Fruit fly (Drosophila melanogaster) whole organism, embryonic: ENCODE results near the gene CG7298.

ENCODE experiments used
- Ada2b ChIP-seq: fragments of 200-800 bp; sonication (Bioruptor generic); IDR thresholded peaks from 2 replicates; pipeline ENCODE4 v1.3.6; 2022; ENCODE audit warnings: missing biosample characterization, missing genetic modification characterization
- CG10462 ChIP-seq: fragments of 200-800 bp; sonication (Bioruptor generic); optimal IDR thresholded peaks from 2 replicates; lab custom pipeline; 2016; ENCODE audit warnings: missing biosample characterization, missing genetic modification characterization
- CG11398 ChIP-seq: fragments of 200-800 bp; sonication (Bioruptor generic); optimal IDR thresholded peaks from 2 replicates; lab custom pipeline; 2016; ENCODE audit warnings: missing biosample characterization, missing genetic modification characterization
- CG11723 ChIP-seq: fragments of 200-800 bp; sonication (Bioruptor generic); optimal IDR thresholded peaks from 2 replicates; lab custom pipeline; 2017; ENCODE audit warnings: missing biosample characterization, mild to moderate bottlenecking, missing genetic modification characterization
- CG12659 ChIP-seq: fragments of 200-800 bp; sonication (Bioruptor generic); optimal IDR thresholded peaks from 3 replicates; lab custom pipeline; 2017; ENCODE audit warnings: mild to moderate bottlenecking, missing biosample characterization, missing genetic modification reagents, missing genetic modification characterization
- CG15269 ChIP-seq: fragments of 200-800 bp; sonication (Bioruptor generic); optimal IDR thresholded peaks from 2 replicates; lab custom pipeline; 2018; ENCODE audit warnings: missing biosample characterization, mild to moderate bottlenecking, missing genetic modification characterization, moderate library complexity
- CG15601 ChIP-seq: fragments of 200-800 bp; sonication (Bioruptor generic); optimal IDR thresholded peaks from 3 replicates; lab custom pipeline; 2019; ENCODE audit warnings: missing biosample characterization, mild to moderate bottlenecking, missing genetic modification characterization, moderate library complexity
- CG2712 ChIP-seq: fragments of 200-800 bp; optimal IDR thresholded peaks from 3 replicates; lab custom pipeline; 2019; ENCODE audit warnings: missing biosample characterization, mild to moderate bottlenecking, missing genetic modification characterization, moderate library complexity
- CG31365 ChIP-seq: fragments of 200-800 bp; sonication (Bioruptor generic); optimal IDR thresholded peaks from 2 replicates; lab custom pipeline; 2018; ENCODE audit warnings: missing biosample characterization, mild to moderate bottlenecking, missing genetic modification characterization
- CG3407 ChIP-seq: fragments of 200-800 bp; sonication (Bioruptor generic); optimal IDR thresholded peaks from 2 replicates; lab custom pipeline; 2018; ENCODE audit warnings: missing biosample characterization, mild to moderate bottlenecking, missing genetic modification characterization
- CG5953 ChIP-seq: fragments of 200-800 bp; sonication (Bioruptor generic); IDR thresholded peaks from 2 replicates; pipeline ENCODE4 v1.3.6; 2022; ENCODE audit warnings: missing biosample characterization, missing genetic modification characterization
- CG7271 ChIP-seq: fragments of 200-800 bp; sonication (Bioruptor generic); optimal IDR thresholded peaks from 2 replicates; lab custom pipeline; 2018; ENCODE audit warnings: missing biosample characterization, mild to moderate bottlenecking, missing genetic modification characterization, moderate library complexity
- CG7928 ChIP-seq: fragments of 200-800 bp; sonication (Bioruptor generic); optimal IDR thresholded peaks from 2 replicates; lab custom pipeline; 2017; ENCODE audit warnings: missing biosample characterization, mild to moderate bottlenecking, missing genetic modification characterization
- CrebB ChIP-seq: fragments of 200-800 bp; sonication (Bioruptor generic); optimal IDR thresholded peaks from 3 replicates; lab custom pipeline; 2018; ENCODE audit warnings: missing biosample characterization, mild to moderate bottlenecking, missing genetic modification characterization
- D ChIP-seq, 2 experiments: fragments of 200-800 bp in 1 of 2; fragments of >200 bp in 1 of 2; sonication (Bioruptor generic) in 1 of 2; optimal IDR thresholded peaks; 2 replicates in 1 of 2; 3 replicates in 1 of 2; lab custom pipeline; 2017; ENCODE audit warnings: mild to moderate bottlenecking in 1 of 2, missing biosample characterization in 1 of 2, missing genetic modification characterization in 1 of 2, missing genetic modification reagents in 1 of 2
- D19A ChIP-seq: fragments of 200-800 bp; optimal IDR thresholded peaks from 3 replicates; lab custom pipeline; 2019; ENCODE audit warnings: missing biosample characterization, mild to moderate bottlenecking, missing genetic modification characterization, moderate library complexity
- Dp ChIP-seq: fragments of 200-800 bp; sonication (Bioruptor generic); optimal IDR thresholded peaks from 2 replicates; lab custom pipeline; 2018; ENCODE audit warnings: missing biosample characterization, mild to moderate bottlenecking, missing genetic modification characterization, moderate library complexity
- Dref ChIP-seq: fragments of 200-800 bp; sonication (Bioruptor generic); IDR thresholded peaks from 2 replicates; pipeline ENCODE4 v1.3.6; 2022; ENCODE audit warnings: missing biosample characterization, missing genetic modification characterization
- ERR ChIP-seq: fragments of 200-800 bp; sonication (Bioruptor generic); optimal IDR thresholded peaks from 2 replicates; lab custom pipeline; 2016; ENCODE audit warnings: missing biosample characterization, missing genetic modification characterization
- Eip74EF ChIP-seq, 2 experiments: fragments of 200-800 bp in 1 of 2; fragments of >200 bp in 1 of 2; sonication (Bioruptor generic) in 1 of 2; optimal IDR thresholded peaks; 2 replicates each; lab custom pipeline; 2017 to 2019; ENCODE audit warnings: missing biosample characterization in 2 of 2, missing genetic modification characterization in 2 of 2, mild to moderate bottlenecking in 1 of 2, moderate library complexity in 1 of 2
- Elba2 ChIP-seq: fragments of 200-800 bp; sonication (Bioruptor generic); optimal IDR thresholded peaks from 3 replicates; lab custom pipeline; 2016; ENCODE audit warnings: missing biosample characterization, missing genetic modification characterization
- Ets65A ChIP-seq: fragments of 200-800 bp; sonication (Bioruptor generic); peaks from one replicate; lab custom pipeline; 2016; ENCODE audit warnings: missing biosample characterization, missing genetic modification characterization
- H15 ChIP-seq: fragments of 200-800 bp; sonication (Bioruptor generic); IDR thresholded peaks from 3 replicates; pipeline ENCODE4 v1.3.6; 2022; ENCODE audit warnings: missing biosample characterization, missing genetic modification characterization
- HLHmδ ChIP-seq: fragments of 200-800 bp; sonication (Bioruptor generic); optimal IDR thresholded peaks from 2 replicates; lab custom pipeline; 2018; ENCODE audit warnings: missing biosample characterization, mild to moderate bottlenecking, missing genetic modification characterization, moderate library complexity
- Hsf ChIP-seq: fragments of 200-800 bp; sonication (Bioruptor generic); optimal IDR thresholded peaks from 3 replicates; lab custom pipeline; 2016; ENCODE audit warnings: missing biosample characterization, missing genetic modification characterization
- Mad ChIP-seq: fragments of 200-800 bp; sonication (Bioruptor generic); optimal IDR thresholded peaks from 2 replicates; lab custom pipeline; 2016; ENCODE audit warnings: missing biosample characterization, missing genetic modification characterization
- NFAT ChIP-seq: fragments of 200-800 bp; sonication (Bioruptor generic); IDR thresholded peaks from 2 replicates; pipeline ENCODE4 v1.3.6; 2022; ENCODE audit warnings: missing biosample characterization, missing genetic modification characterization
- PHDP ChIP-seq: fragments of 200-800 bp; sonication (Bioruptor generic); optimal IDR thresholded peaks from 3 replicates; lab custom pipeline; 2018; ENCODE audit warnings: missing biosample characterization, mild to moderate bottlenecking, missing genetic modification characterization, moderate library complexity
- Ravus ChIP-seq: fragments of 200-800 bp; sonication (Bioruptor generic); IDR thresholded peaks from 2 replicates; pipeline ENCODE4 v1.3.6; 2022; ENCODE audit warnings: missing biosample characterization, missing genetic modification characterization
- Ssrp ChIP-seq: fragments of 200-800 bp; sonication (Bioruptor generic); optimal IDR thresholded peaks from 2 replicates; lab custom pipeline; 2018; ENCODE audit warnings: missing biosample characterization, mild to moderate bottlenecking, missing genetic modification characterization, moderate library complexity
- Usf ChIP-seq: fragments of 200-800 bp; sonication (Bioruptor generic); optimal IDR thresholded peaks from 2 replicates; lab custom pipeline; 2017; ENCODE audit warnings: missing genotype, missing biosample characterization, missing genetic modification characterization
- ac ChIP-seq: fragments of 200-800 bp; sonication (Bioruptor generic); optimal IDR thresholded peaks from 3 replicates; lab custom pipeline; 2017; ENCODE audit warnings: missing biosample characterization, mild to moderate bottlenecking, missing genetic modification characterization
- al ChIP-seq: fragments of 200-800 bp; sonication (Bioruptor generic); IDR thresholded peaks from 2 replicates; pipeline ENCODE4 v1.3.6; 2022; ENCODE audit warnings: missing biosample characterization, missing genetic modification characterization
- ato ChIP-seq: fragments of 200-800 bp; sonication (Bioruptor generic); IDR thresholded peaks from 2 replicates; pipeline ENCODE4 v1.3.6; 2022; ENCODE audit warnings: missing biosample characterization, missing genetic modification characterization; ENCODE audit not compliant: partially characterized antibody
- bab2 ChIP-seq: fragments of 200-800 bp; sonication (Bioruptor generic); optimal IDR thresholded peaks from 2 replicates; lab custom pipeline; 2016; ENCODE audit warnings: missing biosample characterization, missing genetic modification characterization
- bbx ChIP-seq: fragments of 200-800 bp; sonication (Bioruptor generic); IDR thresholded peaks from 2 replicates; pipeline ENCODE4 v1.3.6; 2022; ENCODE audit warnings: missing biosample characterization, missing genetic modification characterization; ENCODE audit not compliant: partially characterized antibody
- bcd ChIP-seq: fragments of 200-800 bp; sonication (Bioruptor generic); optimal IDR thresholded peaks from 2 replicates; lab custom pipeline; 2017; ENCODE audit warnings: missing biosample characterization, mild to moderate bottlenecking, missing genetic modification characterization
- chm ChIP-seq: fragments of 200-800 bp; sonication (Bioruptor generic); IDR thresholded peaks from 2 replicates; pipeline ENCODE4 v1.3.6; 2022; ENCODE audit warnings: missing biosample characterization, missing genetic modification characterization
- emc ChIP-seq: fragments of 200-800 bp; sonication (Bioruptor generic); optimal IDR thresholded peaks from 2 replicates; lab custom pipeline; 2016; ENCODE audit warnings: missing biosample characterization, missing genetic modification characterization
- inv ChIP-seq: fragments of 200-800 bp; sonication (Bioruptor generic); IDR thresholded peaks from 2 replicates; pipeline ENCODE4 v1.3.6; 2022; ENCODE audit warnings: missing biosample characterization, missing genetic modification characterization; ENCODE audit not compliant: partially characterized antibody
- ken ChIP-seq: fragments of 200-800 bp; sonication (Bioruptor generic); IDR thresholded peaks from 3 replicates; pipeline ENCODE4 v1.3.6; 2022; ENCODE audit warnings: missing biosample characterization, missing genetic modification characterization
- org-1 ChIP-seq: fragments of 200-800 bp; sonication (Bioruptor generic); optimal IDR thresholded peaks from 2 replicates; lab custom pipeline; 2017; ENCODE audit warnings: missing biosample characterization, missing genetic modification characterization
- pb ChIP-seq: fragments of 200-800 bp; sonication (Bioruptor generic); optimal IDR thresholded peaks from 3 replicates; lab custom pipeline; 2016; ENCODE audit warnings: missing biosample characterization, missing genetic modification characterization
- pnt ChIP-seq: fragments of 200-800 bp; sonication (Bioruptor generic); optimal IDR thresholded peaks from 3 replicates; lab custom pipeline; 2016; ENCODE audit warnings: missing biosample characterization, missing genetic modification characterization
- sens ChIP-seq: fragments of 200-800 bp; sonication (Bioruptor generic); peaks from one replicate; lab custom pipeline; 2016; ENCODE audit warnings: missing biosample characterization, missing genetic modification characterization
- slou ChIP-seq: fragments of 200-800 bp; sonication (Bioruptor generic); optimal IDR thresholded peaks from 3 replicates; lab custom pipeline; 2016; ENCODE audit warnings: missing biosample characterization, missing genetic modification characterization
- sna ChIP-seq: fragments of 200-800 bp; sonication (Bioruptor generic); IDR thresholded peaks from 2 replicates; pipeline ENCODE4 v1.3.6; 2022; ENCODE audit warnings: missing biosample characterization, missing genetic modification characterization; ENCODE audit not compliant: partially characterized antibody
- yki ChIP-seq: fragments of >200 bp; optimal IDR thresholded peaks from 3 replicates; lab custom pipeline; 2018
- zfh1 ChIP-seq: fragments of 200-800 bp; sonication (Bioruptor generic); IDR thresholded peaks from 3 replicates; pipeline ENCODE4 v1.3.6; 2022; ENCODE audit warnings: missing biosample characterization, missing genetic modification characterization
- zfh2 ChIP-seq: fragments of 200-800 bp; sonication (Bioruptor generic); optimal IDR thresholded peaks from 2 replicates; lab custom pipeline; 2016; ENCODE audit warnings: missing biosample characterization, missing genetic modification characterization

The CG7298 gene

DNA sequence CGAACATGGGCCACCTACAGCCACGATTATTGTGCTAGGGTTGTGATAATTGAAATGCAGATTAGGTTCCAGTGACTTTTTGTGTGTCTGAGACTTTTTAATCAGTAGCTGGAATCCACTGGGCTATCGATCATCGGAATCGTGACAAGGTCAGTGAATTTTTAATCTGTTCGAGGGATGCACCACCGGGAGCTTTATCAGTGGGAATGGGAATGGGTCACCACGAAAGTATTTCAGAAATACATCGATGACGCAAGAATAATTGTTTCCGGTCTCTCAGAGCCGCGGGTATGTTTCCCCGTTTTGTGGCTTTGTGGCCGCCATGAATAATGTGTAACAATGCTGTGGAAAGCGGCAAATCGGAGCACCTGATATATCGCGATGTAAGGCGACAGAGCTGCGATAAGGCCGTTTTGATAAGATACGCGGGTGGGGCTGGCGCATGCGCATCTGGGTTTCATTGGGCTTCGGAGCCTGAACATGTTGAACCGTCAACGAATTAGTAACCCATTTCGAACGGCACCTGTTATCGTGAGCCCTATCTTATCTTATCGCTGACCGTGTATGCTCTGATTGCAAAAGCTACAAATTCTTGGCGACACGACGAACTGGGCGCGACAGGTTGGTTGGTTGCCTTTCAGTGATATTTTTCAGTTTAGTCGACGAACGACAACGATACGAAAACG, 15.5 kb downstream of the CG7298 start, which contains the start of gene Ssk (continued):
- TF ChIP-seq CG2712 (tag; lab: Kevin White, UChicago) (no peak), pb (GFP tag; lab: Kevin White, UChicago) (no peak), Dref (GFP tag; lab: Robert Waterston, UW) (no peak), H15 (GFP tag; lab: Robert Waterston, UW) (no peak), CG15269 (tag; lab: Kevin White, UChicago) (no peak), Ravus (GFP tag; lab: Robert Waterston, UW) (no peak), bab2 (no peak), bbx (GFP tag; lab: Robert Waterston, UW) (no peak; the same call in 1 of the 2 replicates), al (GFP tag; lab: Robert Waterston, UW) (no peak), inv (no peak), Ets65A (GFP tag; lab: Kevin White, UChicago) (peak; percentile 16), bcd (GFP tag; lab: Kevin White, UChicago) (no peak), PHDP (tag; lab: Kevin White, UChicago) (peak; percentile 12), CG11398 (GFP tag; lab: Kevin White, UChicago) (no peak), CG11723 (no peak), Mad (GFP tag; lab: Kevin White, UChicago) (no peak), sens (GFP tag; lab: Kevin White, UChicago) (peak; percentile 28), yki (lab: Kevin White, UChicago) (no peak), Eip74EF (GFP tag; optimal IDR thresholded peaks at IDR 0.05; lab: Kevin White, UChicago) (peak in 1 of 2 experiments; percentile 22), CG15601 (tag; lab: Kevin White, UChicago) (no peak), Usf (GFP tag; lab: Kevin White, UChicago) (no peak), NFAT (GFP tag; lab: Robert Waterston, UW) (no peak), slou (GFP tag; lab: Kevin White, UChicago) (no peak), sna (GFP tag; lab: Robert Waterston, UW) (no peak), Ada2b (GFP tag; lab: Robert Waterston, UW) (no peak), CG7271 (tag; lab: Kevin White, UChicago) (no peak), ato (GFP tag; lab: Robert Waterston, UW) (no peak), emc (no peak), HLHmδ (GFP tag; lab: Kevin White, UChicago) (no peak), Elba2 (GFP tag; lab: Kevin White, UChicago) (no peak), CG5953 (no peak), CrebB (tag; lab: Kevin White, UChicago) (peak; percentile 47), CG12659 (no peak), pnt (no peak), Ssrp (tag; lab: Kevin White, UChicago) (no peak), org-1 (no peak), ERR (no peak), CG3407 (no peak), chm (no peak; the same call in 1 of the 2 replicates), zfh2 (no peak), ken (GFP tag; lab: Robert Waterston, UW) (0 out of 3 replicates have a peak, but pooled peaks have one; percentile 22), zfh1 (GFP tag; lab: Robert Waterston, UW) (no peak), D19A (tag; lab: Kevin White, UChicago) (no peak), Hsf (no peak), CG31365 (no peak), D (optimal IDR thresholded peaks at IDR 0.05; lab: Kevin White, UChicago) (no peak), D (GFP tag; optimal IDR thresholded peaks at IDR 0.05; lab: Kevin White, UChicago) (no peak), ac (GFP tag; lab: Kevin White, UChicago) (no peak), CG7928 (no peak), CG10462 (GFP tag; lab: Kevin White, UChicago) (no peak), Dp (GFP tag; lab: Kevin White, UChicago) (no peak)
